Fruit fly (Drosophila melanogaster) whole organism, embryonic: ENCODE results near the gene ATPsynD.

ENCODE experiments used
- Antp ChIP-seq: fragments of 200-800 bp; sonication (Bioruptor generic); optimal IDR thresholded peaks from 3 replicates; lab custom pipeline; 2016; ENCODE audit warnings: missing biosample characterization, missing genetic modification characterization
- Blimp-1 ChIP-seq: fragments of 200-800 bp; sonication (Bioruptor generic); optimal IDR thresholded peaks from 3 replicates; lab custom pipeline; 2018; ENCODE audit warnings: missing biosample characterization, missing genetic modification characterization, mild to moderate bottlenecking, moderate library complexity, missing genetic modification reagents
- Bteb2 ChIP-seq: fragments of 200-800 bp; sonication (Bioruptor generic); optimal IDR thresholded peaks from 2 replicates; lab custom pipeline; 2016; ENCODE audit warnings: missing biosample characterization, missing genetic modification characterization
- CG10543 ChIP-seq: fragments of 200-800 bp; sonication (Bioruptor generic); optimal IDR thresholded peaks from 3 replicates; lab custom pipeline; 2017; ENCODE audit warnings: missing biosample characterization, mild to moderate bottlenecking, missing genetic modification characterization, moderate library complexity
- CG12104 ChIP-seq: fragments of 200-800 bp; sonication (Bioruptor generic); optimal IDR thresholded peaks from 3 replicates; lab custom pipeline; 2016; ENCODE audit warnings: missing biosample characterization, missing genetic modification characterization
- CG14667 ChIP-seq: fragments of 200-800 bp; sonication (Bioruptor generic); IDR thresholded peaks from 2 replicates; pipeline ENCODE4 v1.3.6; 2022; ENCODE audit warnings: missing biosample characterization, missing genetic modification characterization
- CG14965 ChIP-seq: fragments of 200-800 bp; sonication (Bioruptor generic); optimal IDR thresholded peaks from 2 replicates; lab custom pipeline; 2016; ENCODE audit warnings: missing biosample characterization, missing genetic modification characterization, borderline replicate concordance
- CG1529 ChIP-seq: fragments of 200-800 bp; sonication (Bioruptor generic); optimal IDR thresholded peaks from 3 replicates; lab custom pipeline; 2018; ENCODE audit warnings: missing biosample characterization, missing genetic modification characterization
- CG17186 ChIP-seq: fragments of 200-800 bp; sonication (Bioruptor generic); optimal IDR thresholded peaks from 3 replicates; lab custom pipeline; 2017; ENCODE audit warnings: missing biosample characterization, missing genetic modification reagents, missing genetic modification characterization
- CG17385 ChIP-seq: fragments of 200-800 bp; sonication (Bioruptor generic); optimal IDR thresholded peaks from 3 replicates; lab custom pipeline; 2018; ENCODE audit warnings: missing biosample characterization, mild to moderate bottlenecking, missing genetic modification characterization
- CG17829 ChIP-seq: fragments of 200-800 bp; optimal IDR thresholded peaks from 2 replicates; lab custom pipeline; 2019; ENCODE audit warnings: missing biosample characterization, mild to moderate bottlenecking, missing genetic modification characterization, moderate library complexity
- CG2199 ChIP-seq: fragments of 200-800 bp; sonication (Bioruptor generic); IDR thresholded peaks from 3 replicates; pipeline ENCODE4 v1.3.6; 2022; ENCODE audit warnings: missing biosample characterization, missing genetic modification characterization
- CG31388 ChIP-seq: fragments of 200-800 bp; sonication (Bioruptor generic); optimal IDR thresholded peaks from 2 replicates; lab custom pipeline; 2016; ENCODE audit warnings: missing biosample characterization, missing genetic modification characterization
- CG34224 ChIP-seq: fragments of 200-800 bp; sonication (Bioruptor generic); IDR thresholded peaks from 3 replicates; pipeline ENCODE4 v1.3.6; 2022; ENCODE audit warnings: missing biosample characterization, missing genetic modification characterization; ENCODE audit not compliant: partially characterized antibody
- CG4360 ChIP-seq: fragments of 200-800 bp; sonication (Bioruptor generic); IDR thresholded peaks from 2 replicates; pipeline ENCODE4 v1.3.6; 2022; ENCODE audit warnings: missing biosample characterization, missing genetic modification characterization
- CG4854 ChIP-seq: fragments of 200-800 bp; sonication (Bioruptor generic); optimal IDR thresholded peaks from 2 replicates; lab custom pipeline; 2016; ENCODE audit warnings: missing biosample characterization, missing genetic modification characterization, inconsistent platforms
- CG7745 ChIP-seq: fragments of 200-800 bp; sonication (Bioruptor generic); optimal IDR thresholded peaks from 2 replicates; lab custom pipeline; 2018; ENCODE audit warnings: missing biosample characterization, mild to moderate bottlenecking, missing genetic modification characterization, moderate library complexity
- CG7987 ChIP-seq: fragments of 200-800 bp; sonication (Bioruptor generic); optimal IDR thresholded peaks from 2 replicates; lab custom pipeline; 2018; ENCODE audit warnings: missing biosample characterization, mild to moderate bottlenecking, missing genetic modification characterization, moderate library complexity
- CHES-1-like ChIP-seq: fragments of 200-800 bp; sonication (Bioruptor generic); optimal IDR thresholded peaks from 2 replicates; lab custom pipeline; 2016; ENCODE audit warnings: missing biosample characterization, missing genetic modification characterization
- Eip74EF ChIP-seq, 2 experiments: fragments of 200-800 bp in 1 of 2; fragments of >200 bp in 1 of 2; sonication (Bioruptor generic) in 1 of 2; optimal IDR thresholded peaks; 2 replicates each; lab custom pipeline; 2017 to 2019; ENCODE audit warnings: missing biosample characterization in 2 of 2, missing genetic modification characterization in 2 of 2, mild to moderate bottlenecking in 1 of 2, moderate library complexity in 1 of 2
- Hmr ChIP-seq: fragments of 200-800 bp; sonication (Bioruptor generic); optimal IDR thresholded peaks from 3 replicates; lab custom pipeline; 2017; ENCODE audit warnings: mild to moderate bottlenecking, missing biosample characterization, missing genetic modification reagents, missing genetic modification characterization
- Hr78 ChIP-seq, 2 experiments: fragments of 200-800 bp in 1 of 2; fragments of >200 bp in 1 of 2; sonication (Bioruptor generic) in 1 of 2; optimal IDR thresholded peaks; 2 replicates each; lab custom pipeline; 2017 to 2019; ENCODE audit warnings: missing biosample characterization in 2 of 2, missing genetic modification characterization in 2 of 2, mild to moderate bottlenecking in 1 of 2, moderate library complexity in 1 of 2
- MBD-R2 ChIP-seq: fragments of 200-800 bp; sonication (Bioruptor generic); IDR thresholded peaks from 2 replicates; pipeline ENCODE4 v1.3.6; 2022; ENCODE audit warnings: missing biosample characterization, missing genetic modification characterization
- Med ChIP-seq: fragments of 200-800 bp; sonication (Bioruptor generic); peaks from one replicate; lab custom pipeline; 2016; ENCODE audit warnings: missing biosample characterization, missing genetic modification characterization, mild to moderate bottlenecking, inconsistent platforms, moderate library complexity
- Nf-YB ChIP-seq: fragments of 200-800 bp; sonication (Bioruptor generic); optimal IDR thresholded peaks from 3 replicates; lab custom pipeline; 2019; ENCODE audit warnings: missing biosample characterization, mild to moderate bottlenecking, missing genetic modification characterization, moderate library complexity
- ab ChIP-seq: fragments of 200-800 bp; sonication (Bioruptor generic); optimal IDR thresholded peaks from 2 replicates; lab custom pipeline; 2016; ENCODE audit warnings: missing biosample characterization, missing genetic modification characterization
- chinmo ChIP-seq: fragments of 200-800 bp; sonication (Bioruptor generic); IDR thresholded peaks from 4 replicates; pipeline ENCODE4 v1.3.6; 2022; ENCODE audit warnings: missing biosample characterization, missing genetic modification characterization; ENCODE audit not compliant: partially characterized antibody
- ftz-f1 ChIP-seq: fragments of 200-800 bp; sonication (Bioruptor generic); optimal IDR thresholded peaks from 2 replicates; lab custom pipeline; 2016; ENCODE audit warnings: missing biosample characterization, missing genetic modification characterization
- pan ChIP-seq, 4 experiments: fragments of >200 bp in 3 of 4; fragments of 200-800 bp in 1 of 4; sonication (Bioruptor generic) in 1 of 4; optimal IDR thresholded peaks in 3 of 4; IDR thresholded peaks in 1 of 4; 2 replicates each; pipeline versions ENCODE4 v1.3.6 to Lab custom; 2017 to 2022; ENCODE audit warnings: missing biosample characterization in 2 of 4, missing genetic modification characterization in 2 of 4, mixed read lengths in 1 of 4
- pros ChIP-seq: fragments of 200-800 bp; sonication (Bioruptor generic); optimal IDR thresholded peaks from 3 replicates; lab custom pipeline; 2019; ENCODE audit warnings: missing biosample characterization, mild to moderate bottlenecking, missing genetic modification characterization, moderate library complexity
- sd ChIP-seq: fragments of 200-800 bp; sonication (Bioruptor generic); optimal IDR thresholded peaks from 3 replicates; lab custom pipeline; 2018; ENCODE audit warnings: missing biosample characterization, mild to moderate bottlenecking, missing genetic modification characterization, moderate library complexity
- sqz ChIP-seq: fragments of 200-800 bp; sonication (Bioruptor generic); optimal IDR thresholded peaks from 3 replicates; lab custom pipeline; 2018; ENCODE audit warnings: missing biosample characterization, mild to moderate bottlenecking, missing genetic modification characterization
- sr ChIP-seq: fragments of 200-800 bp; sonication (Bioruptor generic); IDR thresholded peaks from 3 replicates; pipeline ENCODE4 v1.3.6; 2022; ENCODE audit warnings: missing biosample characterization, missing genetic modification characterization
- tna ChIP-seq: fragments of 200-800 bp; sonication (Bioruptor generic); IDR thresholded peaks from 2 replicates; pipeline ENCODE4 v1.3.6; 2022; ENCODE audit warnings: missing biosample characterization, missing genetic modification characterization; ENCODE audit not compliant: partially characterized antibody
- unpg ChIP-seq: fragments of 200-800 bp; sonication (Bioruptor generic); optimal IDR thresholded peaks from 3 replicates; lab custom pipeline; 2018; ENCODE audit warnings: missing biosample characterization, mild to moderate bottlenecking, missing genetic modification characterization, moderate library complexity
- zfh1 ChIP-seq: fragments of 200-800 bp; sonication (Bioruptor generic); IDR thresholded peaks from 3 replicates; pipeline ENCODE4 v1.3.6; 2022; ENCODE audit warnings: missing biosample characterization, missing genetic modification characterization

Gene ATPsynD

DNA sequence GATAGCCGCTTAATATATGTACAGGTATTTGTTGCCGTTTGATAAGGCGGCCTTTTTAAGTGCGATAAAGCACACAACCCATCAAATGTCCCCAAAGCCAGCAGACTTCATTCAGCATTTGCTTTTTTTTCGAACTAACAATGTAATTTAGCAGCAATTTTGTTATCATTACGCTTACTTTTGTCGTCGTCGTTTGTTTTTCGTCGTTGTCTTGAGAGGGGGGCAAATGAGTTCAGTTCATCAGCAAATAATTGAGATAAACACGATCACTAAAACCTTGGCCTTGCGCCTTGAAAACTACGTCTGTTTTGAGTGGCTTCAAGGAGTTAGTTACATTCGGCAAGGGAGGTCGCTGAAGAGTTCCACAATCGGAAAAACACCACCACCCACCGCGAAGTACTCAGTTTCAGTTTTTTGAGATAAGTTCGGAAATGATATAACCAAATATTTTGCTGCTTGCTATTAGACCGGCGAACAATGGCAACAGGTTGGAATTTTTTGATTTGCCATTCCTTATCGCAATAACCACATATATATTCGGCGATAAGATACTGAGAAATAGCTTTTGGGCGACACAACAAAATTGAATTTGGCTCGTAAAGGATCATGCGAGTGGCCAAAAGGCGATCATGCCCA, 5.7 kb upstream of the ATPsynD start (continued):
- TF ChIP-seq chinmo (GFP tag; lab: Robert Waterston, UW) (0 out of 4 replicates have a peak, but pooled peaks have one; percentile 5), CG31388 (GFP tag; lab: Kevin White, UChicago) (no peak), CG10543 (GFP tag; lab: Kevin White, UChicago) (peak; percentile 57), Nf-YB (no peak), pan (optimal IDR thresholded peaks at IDR 0.05; lab: Kevin White, UChicago) (no peak), pan (GFP tag; optimal IDR thresholded peaks at IDR 0.05 in 1 of 2, IDR thresholded peaks at IDR 0.05 in 1 of 2) (peak in 1 of 2 experiments; percentile 16), CG14667 (GFP tag; lab: Robert Waterston, UW) (no peak), ab (no peak), CG12104 (GFP tag; lab: Kevin White, UChicago) (no peak), CG7745 (tag; lab: Kevin White, UChicago) (no peak), Eip74EF (GFP tag; optimal IDR thresholded peaks at IDR 0.05; lab: Kevin White, UChicago) (no peak), unpg (GFP tag; lab: Kevin White, UChicago) (no peak), sd (tag; lab: Kevin White, UChicago) (peak; percentile 93), Antp (GFP tag; lab: Kevin White, UChicago) (no peak), ftz-f1 (GFP tag; lab: Kevin White, UChicago) (peak; percentile 10), CG7987 (GFP tag; lab: Kevin White, UChicago) (no peak), CG14965 (GFP tag; lab: Kevin White, UChicago) (no peak), CHES-1-like (GFP tag; lab: Kevin White, UChicago) (no peak), Bteb2 (no peak), CG17829 (no peak), CG1529 (GFP tag; lab: Kevin White, UChicago) (no peak), CG34224 (no peak), zfh1 (GFP tag; lab: Robert Waterston, UW) (no peak), CG4854 (GFP tag; lab: Kevin White, UChicago) (no peak)

DNA sequence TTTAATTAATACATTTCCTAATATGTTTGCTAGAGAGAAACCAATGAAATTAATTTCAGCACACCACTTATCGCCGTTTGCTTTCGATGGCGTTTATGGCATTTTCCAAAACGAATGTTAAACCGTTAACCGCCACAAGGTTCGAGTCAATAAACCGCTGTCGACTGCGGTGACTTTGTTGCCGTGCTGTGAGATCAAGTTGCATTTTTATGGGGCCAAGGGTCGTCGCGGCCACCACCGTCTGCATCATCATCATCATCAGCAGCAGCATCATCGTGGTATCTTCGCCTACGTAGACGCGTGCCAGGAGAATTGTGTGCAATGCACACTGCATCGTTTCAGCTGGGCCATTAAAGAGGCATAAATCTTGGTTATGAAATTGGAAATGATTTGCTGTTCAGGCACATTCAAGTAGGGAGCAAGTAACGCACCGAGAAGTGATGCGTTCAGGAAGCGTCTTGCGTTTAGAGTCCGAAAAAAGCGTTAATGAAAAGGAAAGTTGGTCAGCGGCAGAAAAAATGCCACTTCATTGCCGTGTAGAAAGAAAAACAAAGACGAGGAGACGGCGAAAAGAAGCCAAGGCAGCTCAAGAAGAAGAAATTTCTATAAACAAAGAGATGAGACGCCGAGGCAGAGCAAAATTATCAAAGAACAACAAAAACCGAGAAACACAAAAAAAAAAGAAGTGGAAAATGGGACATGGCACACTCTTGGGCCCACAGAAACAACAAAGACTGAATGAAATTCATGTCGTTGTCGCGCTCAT, 3.6 kb upstream of the ATPsynD start:
- TF ChIP-seq Hmr, result no peak
- 0 out of 3 replicates have a peak, but pooled peaks have one; percentile 43 for TF ChIP-seq sr (GFP tag; lab: Robert Waterston, UW)
- TF ChIP-seq CG4360, result peak; percentile 63
- TF ChIP-seq tna (GFP tag; lab: Robert Waterston, UW), result 0 out of 2 replicates have a peak, but pooled peaks have one; percentile 29
- no peak for TF ChIP-seq MBD-R2
- TF ChIP-seq CG17186 (GFP tag; lab: Kevin White, UChicago), result no peak
- peak; percentile 61 for TF ChIP-seq CG17385 (GFP tag; lab: Kevin White, UChicago)
- peak; percentile 44 for TF ChIP-seq sqz (GFP tag; lab: Kevin White, UChicago)
- peak; percentile 86 for TF ChIP-seq Blimp-1
- TF ChIP-seq pros (GFP tag; lab: Kevin White, UChicago), result peak; percentile 58
- TF ChIP-seq Med (GFP tag; lab: Kevin White, UChicago), result peak; percentile 18
- peak; percentile 72; the same call in 2 of the 3 replicates for TF ChIP-seq CG2199 (GFP tag; lab: Robert Waterston, UW)
- peak in 1 of 2 experiments; percentile 94 for TF ChIP-seq Hr78 (GFP tag; optimal IDR thresholded peaks at IDR 0.05; lab: Kevin White, UChicago)
